Worm (Caenorhabditis elegans) whole organism, young adult: ENCODE measurements around the gene K08B5.1.

Source experiments
- B0019.2 ChIP-seq: fragments of 200-800 bp; sonication (Bioruptor generic); conservative IDR thresholded peaks from 2 replicates; pipeline ENCODE4 v1.3.6; 2022; ENCODE audit warnings: missing genetic modification reagents, missing genetic modification characterization, missing compliant biosample characterization
- F52B5.7 ChIP-seq: sonication (generic microtip); optimal IDR thresholded peaks from 2 replicates; lab custom pipeline; 2016; ENCODE audit warnings: mild to moderate bottlenecking, missing genetic modification characterization, missing compliant biosample characterization
- T26A5.8 ChIP-seq: sonication (generic microtip); optimal IDR thresholded peaks from 2 replicates; lab custom pipeline; 2016; ENCODE audit warnings: missing genetic modification characterization, missing compliant biosample characterization
- athp-1 ChIP-seq: sonication (generic microtip); optimal IDR thresholded peaks from 2 replicates; lab custom pipeline; 2017; ENCODE audit warnings: mild to moderate bottlenecking, missing genetic modification characterization, missing compliant biosample characterization
- attf-5 ChIP-seq: fragments of 200-800 bp; sonication (Bioruptor generic); optimal IDR thresholded peaks from 2 replicates; lab custom pipeline; 2018; ENCODE audit warnings: mild to moderate bottlenecking, missing genetic modification characterization, missing compliant biosample characterization
- ceh-58 ChIP-seq: fragments of 200-800 bp; sonication (Bioruptor generic); IDR thresholded peaks from 2 replicates; pipeline ENCODE4 v1.3.6; 2022; ENCODE audit warnings: missing genetic modification characterization, missing compliant biosample characterization
- nfya-1 ChIP-seq: sonication (generic microtip); optimal IDR thresholded peaks from 2 replicates; lab custom pipeline; 2017; ENCODE audit warnings: antibody characterized with exemption, missing compliant biosample characterization, missing genetic modification characterization, borderline replicate concordance; ENCODE audit not compliant: insufficient read depth
- snpc-3.4 ChIP-seq: sonication (generic microtip); optimal IDR thresholded peaks from 2 replicates; lab custom pipeline; 2017; ENCODE audit warnings: missing genetic modification characterization, mild to moderate bottlenecking, missing compliant biosample characterization, antibody characterized with exemption, moderate library complexity, missing genotype, missing genetic modification reagents
- unc-62 ChIP-seq: fragments of 150-350 bp; optimal IDR thresholded peaks from 2 replicates; lab custom pipeline; 2014; ENCODE audit warnings: missing biosample characterization, missing genetic modification reagents, missing genetic modification characterization
- ztf-26 ChIP-seq: sonication (generic microtip); optimal IDR thresholded peaks from 2 replicates; lab custom pipeline; 2017; ENCODE audit warnings: missing genetic modification characterization, missing compliant biosample characterization

DNA sequence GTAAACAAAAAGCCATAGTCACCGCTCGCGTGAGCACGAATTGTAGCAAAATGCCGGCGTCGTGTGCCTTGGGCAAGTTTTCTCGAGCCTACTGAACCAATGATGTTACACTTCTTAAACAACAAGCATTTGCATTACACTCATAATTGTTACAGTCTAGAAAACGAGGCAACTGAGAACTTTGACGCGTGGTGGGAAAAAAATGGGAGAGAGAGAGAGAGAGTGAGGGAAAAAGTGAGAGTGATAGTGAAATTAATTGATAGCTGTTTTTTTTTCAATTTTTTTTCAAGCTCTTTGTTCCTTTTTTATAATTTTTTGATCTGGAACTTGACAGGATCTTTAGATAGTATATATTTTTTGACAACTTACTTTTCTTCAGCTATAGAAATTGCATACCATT is 23.0 kb upstream of the K08B5.1 start:
- TF ChIP-seq B0019.2 (GFP tag; lab: Robert Waterston, UW), result no peak
- TF ChIP-seq T26A5.8 (tag; lab: Kevin White, UChicago), result no peak
- TF ChIP-seq athp-1 (tag; lab: Kevin White, UChicago), result no peak
- TF ChIP-seq ztf-26, result no peak
- no peak for TF ChIP-seq ceh-58 (GFP tag; lab: Robert Waterston, UW)
- no peak for TF ChIP-seq attf-5
- no peak for TF ChIP-seq snpc-3.4 (tag; lab: Kevin White, UChicago)
- no peak for TF ChIP-seq F52B5.7
- TF ChIP-seq nfya-1 (tag; lab: Kevin White, UChicago), result no peak
- no peak for TF ChIP-seq unc-62 (GFP tag; lab: Kevin White, UChicago)
